Worm (Caenorhabditis elegans) whole organism, young adult: ENCODE results near the gene F14F8.9.

Experiments
- B0035.1 ChIP-seq: sonication (generic microtip); optimal IDR thresholded peaks from 2 replicates; lab custom pipeline; 2016; ENCODE audit warnings: missing genetic modification characterization, mild to moderate bottlenecking, missing compliant biosample characterization, missing genotype, missing genetic modification reagents
- C17E4.6 ChIP-seq: fragments of 200-800 bp; sonication (Bioruptor generic); IDR thresholded peaks from 2 replicates; pipeline ENCODE4 v1.3.6; 2022; ENCODE audit warnings: missing genetic modification reagents, missing genetic modification characterization, missing compliant biosample characterization
- F33H1.4 ChIP-seq: fragments of 200-800 bp; sonication (Bioruptor generic); IDR thresholded peaks from 2 replicates; pipeline ENCODE4 v1.3.6; 2022; ENCODE audit warnings: missing genetic modification reagents, missing genetic modification characterization, missing compliant biosample characterization
- F57C9.4 ChIP-seq: sonication (generic microtip); optimal IDR thresholded peaks from 2 replicates; lab custom pipeline; 2017; ENCODE audit warnings: mild to moderate bottlenecking, missing genetic modification characterization, missing compliant biosample characterization
- K11D2.4 ChIP-seq: fragments of 200-800 bp; sonication (Bioruptor generic); IDR thresholded peaks from 2 replicates; pipeline ENCODE4 v1.3.6; 2022; ENCODE audit warnings: missing genetic modification reagents, missing genetic modification characterization, missing compliant biosample characterization
- T26A5.8 ChIP-seq: sonication (generic microtip); optimal IDR thresholded peaks from 2 replicates; lab custom pipeline; 2016; ENCODE audit warnings: missing genetic modification characterization, missing compliant biosample characterization
- akir-1 ChIP-seq: fragments of 200-800 bp; sonication (Bioruptor generic); optimal IDR thresholded peaks from 2 replicates; lab custom pipeline; 2018; ENCODE audit warnings: mild to moderate bottlenecking, missing genetic modification characterization, moderate library complexity, missing compliant biosample characterization
- ama-1 ChIP-seq, 3 experiments: fragments of 150-350 bp in 1 of 3; sonication (generic microtip) in 2 of 3; optimal IDR thresholded peaks; 2 replicates each; lab custom pipeline; 2014 to 2018; ENCODE audit warnings: missing biosample characterization in 2 of 3, missing genetic modification characterization in 2 of 3, missing genetic modification reagents in 2 of 3
- aptf-2 ChIP-seq: fragments of 200-800 bp; sonication (Bioruptor generic); conservative IDR thresholded peaks from 2 replicates; pipeline ENCODE4 v1.3.6; 2022; ENCODE audit warnings: missing genetic modification reagents, missing genetic modification characterization, missing compliant biosample characterization
- aptf-3 ChIP-seq: fragments of 200-800 bp; sonication (Bioruptor generic); IDR thresholded peaks from 2 replicates; pipeline ENCODE4 v1.3.6; 2022; ENCODE audit warnings: missing genetic modification characterization, missing compliant biosample characterization
- athp-1 ChIP-seq: sonication (generic microtip); optimal IDR thresholded peaks from 2 replicates; lab custom pipeline; 2017; ENCODE audit warnings: mild to moderate bottlenecking, missing genetic modification characterization, missing compliant biosample characterization
- attf-3 ChIP-seq: fragments of 200-800 bp; sonication (Bioruptor generic); conservative IDR thresholded peaks from 2 replicates; pipeline ENCODE4 v1.3.6; 2022; ENCODE audit warnings: missing genetic modification reagents, missing genetic modification characterization, missing compliant biosample characterization
- attf-6 ChIP-seq: fragments of 200-800 bp; sonication (Bioruptor generic); IDR thresholded peaks from 2 replicates; pipeline ENCODE4 v1.3.6; 2022; ENCODE audit warnings: missing genetic modification reagents, missing genetic modification characterization, missing compliant biosample characterization
- ccch-3 ChIP-seq: fragments of 200-800 bp; sonication (Bioruptor generic); optimal IDR thresholded peaks from 2 replicates; lab custom pipeline; 2018; ENCODE audit warnings: mild to moderate bottlenecking, missing genetic modification characterization, missing compliant biosample characterization
- cebp-2 ChIP-seq: fragments of 200-800 bp; sonication (Bioruptor generic); IDR thresholded peaks from 2 replicates; pipeline ENCODE4 v1.3.6; 2022; ENCODE audit warnings: missing genetic modification characterization, missing compliant biosample characterization
- ceh-27 ChIP-seq: fragments of 200-800 bp; sonication (Bioruptor generic); optimal IDR thresholded peaks from 2 replicates; lab custom pipeline; 2018; ENCODE audit warnings: mild to moderate bottlenecking, missing genetic modification characterization, moderate library complexity, missing compliant biosample characterization
- ceh-79 ChIP-seq: sonication (generic microtip); optimal IDR thresholded peaks from 2 replicates; lab custom pipeline; 2017; ENCODE audit warnings: mild to moderate bottlenecking, missing genetic modification characterization, missing compliant biosample characterization
- ceh-91 ChIP-seq: fragments of 200-800 bp; sonication (Bioruptor generic); IDR thresholded peaks from 2 replicates; pipeline ENCODE4 v1.3.6; 2022; ENCODE audit warnings: missing genetic modification reagents, missing genetic modification characterization, missing compliant biosample characterization
- chd-7 ChIP-seq: sonication (generic microtip); optimal IDR thresholded peaks from 2 replicates; lab custom pipeline; 2016; ENCODE audit warnings: mild to moderate bottlenecking, missing genetic modification characterization, moderate library complexity, missing compliant biosample characterization
- die-1 ChIP-seq: sonication (generic microtip); optimal IDR thresholded peaks from 2 replicates; lab custom pipeline; 2016; ENCODE audit warnings: missing genotype, mild to moderate bottlenecking, missing genetic modification characterization, missing compliant biosample characterization
- dpff-1 ChIP-seq: sonication (generic microtip); optimal IDR thresholded peaks from 2 replicates; lab custom pipeline; 2017; ENCODE audit warnings: mild to moderate bottlenecking, missing genetic modification characterization, missing compliant biosample characterization
- egl-18 ChIP-seq: fragments of 200-800 bp; sonication (Bioruptor generic); IDR thresholded peaks from 2 replicates; pipeline ENCODE4 v1.3.6; 2022; ENCODE audit warnings: missing genetic modification reagents, missing genetic modification characterization, missing compliant biosample characterization
- fkh-3 ChIP-seq: sonication (generic microtip); optimal IDR thresholded peaks from 2 replicates; lab custom pipeline; 2016; ENCODE audit warnings: mild to moderate bottlenecking, missing genetic modification characterization, missing compliant biosample characterization
- him-1 ChIP-seq: sonication (generic microtip); optimal IDR thresholded peaks from 2 replicates; lab custom pipeline; 2016; ENCODE audit warnings: missing genotype, missing genetic modification reagents, missing genetic modification characterization, missing compliant biosample characterization
- lin-35 ChIP-seq, 3 experiments: fragments of 150-350 bp in 2 of 3; sonication (generic microtip) in 1 of 3; optimal IDR thresholded peaks; 2 replicates each; lab custom pipeline; 2014 to 2018; ENCODE audit warnings: missing biosample characterization in 3 of 3, missing genetic modification characterization in 3 of 3, missing genetic modification reagents in 3 of 3
- lin-54 ChIP-seq: fragments of 200-800 bp; sonication (Bioruptor generic); optimal IDR thresholded peaks from 2 replicates; lab custom pipeline; 2018; ENCODE audit warnings: mild to moderate bottlenecking, missing genetic modification characterization, missing compliant biosample characterization
- lsl-1 ChIP-seq: fragments of 200-800 bp; sonication (Bioruptor generic); optimal IDR thresholded peaks from 2 replicates; lab custom pipeline; 2018; ENCODE audit warnings: mild to moderate bottlenecking, missing genetic modification characterization, moderate library complexity, missing compliant biosample characterization
- lsy-27 ChIP-seq: sonication (generic microtip); optimal IDR thresholded peaks from 2 replicates; lab custom pipeline; 2017; ENCODE audit warnings: missing genetic modification characterization, mild to moderate bottlenecking, missing compliant biosample characterization, antibody characterized with exemption, missing genotype, borderline replicate concordance; ENCODE audit not compliant: insufficient read depth
- madf-10 ChIP-seq: sonication (generic microtip); optimal IDR thresholded peaks from 2 replicates; lab custom pipeline; 2016; ENCODE audit warnings: mild to moderate bottlenecking, missing genetic modification characterization, missing compliant biosample characterization
- mes-4 ChIP-seq: sonication (generic microtip); optimal IDR thresholded peaks from 2 replicates; lab custom pipeline; 2016; ENCODE audit warnings: missing genotype, missing genetic modification characterization, missing compliant biosample characterization
- nfya-2 ChIP-seq: fragments of 200-800 bp; sonication (Bioruptor generic); IDR thresholded peaks from 2 replicates; pipeline ENCODE4 v1.3.6; 2022; ENCODE audit warnings: missing genetic modification reagents, missing genetic modification characterization, missing compliant biosample characterization
- nhr-120 ChIP-seq: fragments of 200-800 bp; sonication (Bioruptor generic); IDR thresholded peaks from 2 replicates; pipeline ENCODE4 v1.3.6; 2022; ENCODE audit warnings: missing genetic modification characterization, missing compliant biosample characterization
- nhr-27 ChIP-seq: fragments of 200-800 bp; sonication (Bioruptor generic); optimal IDR thresholded peaks from 2 replicates; lab custom pipeline; 2018; ENCODE audit warnings: mild to moderate bottlenecking, missing genetic modification characterization, moderate library complexity, missing compliant biosample characterization
- pha-4 ChIP-seq: fragments of 150-350 bp; sonication (generic microtip); optimal IDR thresholded peaks from 2 replicates; lab custom pipeline; 2014; ENCODE audit warnings: missing biosample characterization, missing genetic modification reagents, missing genetic modification characterization
- rpc-1 ChIP-seq, 2 experiments: fragments of 150-350 bp in 1 of 2; sonication (generic microtip) in 1 of 2; optimal IDR thresholded peaks; 2 replicates each; lab custom pipeline; 2014 to 2018; ENCODE audit warnings: missing biosample characterization in 1 of 2, missing genetic modification characterization in 1 of 2, missing genetic modification reagents in 1 of 2, missing genotype in 1 of 2
- snpc-1.3 ChIP-seq: sonication (generic microtip); optimal IDR thresholded peaks from 2 replicates; lab custom pipeline; 2017; ENCODE audit warnings: missing genetic modification characterization, mild to moderate bottlenecking, missing compliant biosample characterization, antibody characterized with exemption, moderate library complexity, missing genotype, missing genetic modification reagents; ENCODE audit not compliant: insufficient read depth
- snpc-3.4 ChIP-seq: sonication (generic microtip); optimal IDR thresholded peaks from 2 replicates; lab custom pipeline; 2017; ENCODE audit warnings: missing genetic modification characterization, mild to moderate bottlenecking, missing compliant biosample characterization, antibody characterized with exemption, moderate library complexity, missing genotype, missing genetic modification reagents
- snpc-4 ChIP-seq, 5 experiments: fragments of 150-350 bp in 1 of 5; sonication (generic microtip) in 4 of 5; optimal IDR thresholded peaks; 2 replicates each; lab custom pipeline; 2014 to 2018; ENCODE audit warnings: missing genetic modification characterization in 5 of 5, missing biosample characterization in 3 of 5, antibody characterized with exemption in 2 of 5, mild to moderate bottlenecking in 2 of 5, missing compliant biosample characterization in 2 of 5, missing genotype in 2 of 5, moderate library complexity in 2 of 5, missing genetic modification reagents in 1 of 5
- somi-1 ChIP-seq: fragments of 200-800 bp; sonication (Bioruptor generic); optimal IDR thresholded peaks from 2 replicates; lab custom pipeline; 2018; ENCODE audit warnings: mild to moderate bottlenecking, missing genetic modification characterization, missing compliant biosample characterization
- unc-130 ChIP-seq: sonication (generic microtip); optimal IDR thresholded peaks from 2 replicates; lab custom pipeline; 2016; ENCODE audit warnings: missing genetic modification reagents, missing genetic modification characterization, missing compliant biosample characterization
- zim-3 ChIP-seq: sonication (generic microtip); optimal IDR thresholded peaks from 2 replicates; lab custom pipeline; 2017; ENCODE audit warnings: mild to moderate bottlenecking, missing genetic modification characterization, moderate library complexity, missing compliant biosample characterization
- ztf-26 ChIP-seq: sonication (generic microtip); optimal IDR thresholded peaks from 2 replicates; lab custom pipeline; 2017; ENCODE audit warnings: missing genetic modification characterization, missing compliant biosample characterization
- ztf-28 ChIP-seq: fragments of 200-800 bp; sonication (Bioruptor generic); IDR thresholded peaks from 2 replicates; pipeline ENCODE4 v1.3.6; 2022; ENCODE audit warnings: missing genetic modification reagents, missing genetic modification characterization, missing compliant biosample characterization
- ztf-6 ChIP-seq: fragments of 200-800 bp; sonication (Bioruptor generic); IDR thresholded peaks from 2 replicates; pipeline ENCODE4 v1.3.6; 2022; ENCODE audit warnings: missing genetic modification reagents, missing genetic modification characterization, missing compliant biosample characterization

Gene F14F8.9

ce11 chrV:16668473-16668872 lies at the start of gene F14F8.9:
Gene F14F8.9 (minus strand): TSS chrV:16668573.
- TF ChIP-seq attf-6: no peak
- TF ChIP-seq die-1: no peak
- TF ChIP-seq dpff-1 (tag; lab: Kevin White, UChicago): no peak
- TF ChIP-seq F33H1.4: no peak
- TF ChIP-seq madf-10: no peak
- no peak for TF ChIP-seq ztf-26 (tag; lab: Kevin White, UChicago)
- TF ChIP-seq cebp-2 (GFP tag; lab: Robert Waterston, UW): no peak
- TF ChIP-seq ceh-91 (GFP tag; lab: Robert Waterston, UW): no peak
- TF ChIP-seq aptf-3 (GFP tag; lab: Robert Waterston, UW): no peak
- TF ChIP-seq snpc-4 (GFP tag; optimal IDR thresholded peaks at IDR 0.05; lab: Kevin White, UChicago): no peak
- no peak for TF ChIP-seq snpc-4 (tag; optimal IDR thresholded peaks at IDR 0.05; lab: Kevin White, UChicago)
- no peak for TF ChIP-seq ztf-6 (GFP tag; lab: Robert Waterston, UW)
- TF ChIP-seq rpc-1 (optimal IDR thresholded peaks at IDR 0.05; lab: Kevin White, UChicago): no peak
- no peak for TF ChIP-seq rpc-1 (tag; optimal IDR thresholded peaks at IDR 0.05; lab: Kevin White, UChicago)
- TF ChIP-seq nfya-2 (GFP tag; lab: Robert Waterston, UW): no peak
- TF ChIP-seq egl-18 (GFP tag; lab: Robert Waterston, UW): no peak
- no peak for TF ChIP-seq T26A5.8
- no peak for TF ChIP-seq aptf-2 (GFP tag; lab: Robert Waterston, UW)
- TF ChIP-seq akir-1 (GFP tag; lab: Kevin White, UChicago): no peak
- TF ChIP-seq attf-3: no peak

- TF ChIP-seq athp-1 (tag; lab: Kevin White, UChicago): no peak
- no peak for TF ChIP-seq him-1 (tag; lab: Kevin White, UChicago)
- TF ChIP-seq fkh-3: no peak
- no peak for TF ChIP-seq mes-4 (tag; lab: Kevin White, UChicago)
- no peak for TF ChIP-seq pha-4
- no peak for TF ChIP-seq lin-54 (GFP tag; lab: Kevin White, UChicago)
- TF ChIP-seq ceh-79 (tag; lab: Kevin White, UChicago): no peak
- TF ChIP-seq ceh-27: no peak
- no peak for TF ChIP-seq B0035.1 (tag; lab: Kevin White, UChicago)
- TF ChIP-seq unc-130 (GFP tag; lab: Kevin White, UChicago): no peak
- TF ChIP-seq ceh-91 (GFP tag; lab: Robert Waterston, UW): no peak
- no peak for TF ChIP-seq F57C9.4 (tag; lab: Kevin White, UChicago)
- TF ChIP-seq, all 124 proteins: peak for 0
Observed at ce11 chrV:16716574-16716973, 48.2 kb upstream of the F14F8.9 start, which contains the start of gene srh-137. Gene srh-137 (minus strand): TSS chrV:16716674.

ce11 chrV:16713797-16714196 lies 45.4 kb upstream of the F14F8.9 start:
- TF ChIP-seq ztf-28 (GFP tag; lab: Robert Waterston, UW): no peak
- no peak for TF ChIP-seq ama-1 (optimal IDR thresholded peaks at IDR 0.05; lab: Kevin White, UChicago)
- no peak for TF ChIP-seq ama-1 (GFP tag; optimal IDR thresholded peaks at IDR 0.05; lab: Kevin White, UChicago)
- no peak for TF ChIP-seq F57C9.4 (tag; lab: Kevin White, UChicago)
- TF ChIP-seq chd-7 (tag; lab: Kevin White, UChicago): no peak
- TF ChIP-seq ccch-3 (GFP tag; lab: Kevin White, UChicago): no peak
- no peak for TF ChIP-seq zim-3 (tag; lab: Kevin White, UChicago)

- TF ChIP-seq B0035.1 (tag; lab: Kevin White, UChicago) (no peak), somi-1 (GFP tag; lab: Kevin White, UChicago) (no peak), lsy-27 (no peak), lsl-1 (GFP tag; lab: Kevin White, UChicago) (no peak), nhr-27 (tag; lab: Kevin White, UChicago) (no peak), ztf-28 (GFP tag; lab: Robert Waterston, UW) (no peak), snpc-1.3 (tag; lab: Kevin White, UChicago) (no peak), snpc-3.4 (tag; lab: Kevin White, UChicago) (no peak), nhr-120 (GFP tag; lab: Robert Waterston, UW) (no peak), lin-35 (GFP tag; optimal IDR thresholded peaks at IDR 0.05; lab: Kevin White, UChicago) (no peak), C17E4.6 (GFP tag; lab: Robert Waterston, UW) (no peak), aptf-2 (GFP tag; lab: Robert Waterston, UW) (no peak), ama-1 (optimal IDR thresholded peaks at IDR 0.05; lab: Kevin White, UChicago) (no peak), ama-1 (GFP tag; optimal IDR thresholded peaks at IDR 0.05; lab: Kevin White, UChicago) (no peak), K11D2.4 (GFP tag; lab: Robert Waterston, UW) (no peak)
Observed at ce11 chrV:16706549-16706948, 38.2 kb upstream of the F14F8.9 start, which contains the start of gene clec-9. Gene clec-9 (minus strand): TSS chrV:16706649.
